Fruit fly (Drosophila melanogaster) whole organism, embryonic: Measurements from ENCODE around the gene CG32176.

ENCODE experiments used
- Bdp1 ChIP-seq: fragments of 200-800 bp; sonication (Bioruptor generic); optimal IDR thresholded peaks from 3 replicates; lab custom pipeline; 2016; ENCODE audit warnings: missing biosample characterization, missing genetic modification characterization
- Bteb2 ChIP-seq: fragments of 200-800 bp; sonication (Bioruptor generic); optimal IDR thresholded peaks from 2 replicates; lab custom pipeline; 2016; ENCODE audit warnings: missing biosample characterization, missing genetic modification characterization
- CG10147 ChIP-seq: fragments of 200-800 bp; sonication (Bioruptor generic); optimal IDR thresholded peaks from 2 replicates; lab custom pipeline; 2019; ENCODE audit warnings: missing biosample characterization, mild to moderate bottlenecking, missing genetic modification characterization, moderate library complexity
- CG11398 ChIP-seq: fragments of 200-800 bp; sonication (Bioruptor generic); optimal IDR thresholded peaks from 2 replicates; lab custom pipeline; 2016; ENCODE audit warnings: missing biosample characterization, missing genetic modification characterization
- CG11504 ChIP-seq: fragments of 200-800 bp; sonication (Bioruptor generic); optimal IDR thresholded peaks from 3 replicates; lab custom pipeline; 2019; ENCODE audit warnings: missing biosample characterization, mild to moderate bottlenecking, missing genetic modification characterization, moderate library complexity
- CG12391 ChIP-seq: fragments of 200-800 bp; sonication (Bioruptor generic); optimal IDR thresholded peaks from 3 replicates; lab custom pipeline; 2018; ENCODE audit warnings: missing biosample characterization, mild to moderate bottlenecking, missing genetic modification characterization, moderate library complexity
- CG12659 ChIP-seq: fragments of 200-800 bp; sonication (Bioruptor generic); optimal IDR thresholded peaks from 3 replicates; lab custom pipeline; 2017; ENCODE audit warnings: mild to moderate bottlenecking, missing biosample characterization, missing genetic modification reagents, missing genetic modification characterization
- CG12769 ChIP-seq: fragments of 200-800 bp; sonication (Bioruptor generic); optimal IDR thresholded peaks from 2 replicates; lab custom pipeline; 2019; ENCODE audit warnings: missing biosample characterization, mild to moderate bottlenecking, missing genetic modification characterization, moderate library complexity
- CG13296 ChIP-seq: fragments of 200-800 bp; sonication (Bioruptor generic); optimal IDR thresholded peaks from 3 replicates; lab custom pipeline; 2018; ENCODE audit warnings: missing biosample characterization, mild to moderate bottlenecking, missing genetic modification characterization
- CG13424 ChIP-seq: fragments of 200-800 bp; sonication (Bioruptor generic); optimal IDR thresholded peaks from 2 replicates; lab custom pipeline; 2019; ENCODE audit warnings: missing biosample characterization, mild to moderate bottlenecking, missing genetic modification characterization, moderate library complexity
- CG14710 ChIP-seq: fragments of 200-800 bp; sonication (Bioruptor generic); optimal IDR thresholded peaks from 3 replicates; lab custom pipeline; 2019; ENCODE audit warnings: missing biosample characterization, mild to moderate bottlenecking, missing genetic modification characterization, moderate library complexity
- CG1603 ChIP-seq: fragments of 200-800 bp; sonication (Bioruptor generic); optimal IDR thresholded peaks from 2 replicates; lab custom pipeline; 2019; ENCODE audit warnings: missing biosample characterization, mild to moderate bottlenecking, missing genetic modification characterization, moderate library complexity
- CG16815 ChIP-seq: fragments of 200-800 bp; sonication (Bioruptor generic); optimal IDR thresholded peaks from 3 replicates; lab custom pipeline; 2017; ENCODE audit warnings: missing biosample characterization, mild to moderate bottlenecking, missing genetic modification characterization
- CG17361 ChIP-seq: fragments of 200-800 bp; sonication (Bioruptor generic); IDR thresholded peaks from 3 replicates; pipeline ENCODE4 v1.3.6; 2022; ENCODE audit warnings: missing biosample characterization, missing genetic modification characterization
- CG18476 ChIP-seq: fragments of 200-800 bp; sonication (Bioruptor generic); optimal IDR thresholded peaks from 2 replicates; lab custom pipeline; 2016; ENCODE audit warnings: missing biosample characterization, mild to moderate bottlenecking, missing genetic modification characterization
- CG30403 ChIP-seq: fragments of 200-800 bp; sonication (Bioruptor generic); optimal IDR thresholded peaks from 3 replicates; lab custom pipeline; 2016; ENCODE audit warnings: missing biosample characterization, missing genetic modification characterization
- CG32772 ChIP-seq: fragments of 200-800 bp; sonication (Bioruptor generic); IDR thresholded peaks from 2 replicates; pipeline ENCODE4 v1.3.6; 2022; ENCODE audit warnings: missing biosample characterization, missing genetic modification characterization
- CG34422 ChIP-seq: fragments of 200-800 bp; sonication (Bioruptor generic); IDR thresholded peaks from 3 replicates; pipeline ENCODE4 v1.3.6; 2022; ENCODE audit warnings: missing biosample characterization, missing genetic modification characterization
- CG4854 ChIP-seq: fragments of 200-800 bp; sonication (Bioruptor generic); optimal IDR thresholded peaks from 2 replicates; lab custom pipeline; 2016; ENCODE audit warnings: missing biosample characterization, missing genetic modification characterization, inconsistent platforms
- CG9932 ChIP-seq: fragments of 200-800 bp; sonication (Bioruptor generic); IDR thresholded peaks from 2 replicates; pipeline ENCODE4 v1.3.6; 2022; ENCODE audit warnings: missing biosample characterization, missing genetic modification characterization
- Dad ChIP-seq: fragments of 200-800 bp; sonication (Bioruptor generic); optimal IDR thresholded peaks from 3 replicates; lab custom pipeline; 2016; ENCODE audit warnings: missing biosample characterization, missing genetic modification characterization
- Doc3 ChIP-seq: fragments of 200-800 bp; sonication (Bioruptor generic); IDR thresholded peaks from 3 replicates; pipeline ENCODE4 v1.3.6; 2022; ENCODE audit warnings: missing biosample characterization, missing genetic modification characterization; ENCODE audit not compliant: partially characterized antibody
- Dp ChIP-seq: fragments of 200-800 bp; sonication (Bioruptor generic); optimal IDR thresholded peaks from 2 replicates; lab custom pipeline; 2018; ENCODE audit warnings: missing biosample characterization, mild to moderate bottlenecking, missing genetic modification characterization, moderate library complexity
- ERR ChIP-seq: fragments of 200-800 bp; sonication (Bioruptor generic); optimal IDR thresholded peaks from 2 replicates; lab custom pipeline; 2016; ENCODE audit warnings: missing biosample characterization, missing genetic modification characterization
- HmgZ ChIP-seq: fragments of 200-800 bp; sonication (Bioruptor generic); optimal IDR thresholded peaks from 2 replicates; lab custom pipeline; 2018; ENCODE audit warnings: missing biosample characterization, mild to moderate bottlenecking, missing genetic modification characterization
- Hr51 ChIP-seq, 2 experiments: fragments of 200-800 bp; sonication (Bioruptor generic); optimal IDR thresholded peaks; 2 replicates in 1 of 2; 3 replicates in 1 of 2; lab custom pipeline; 2016 to 2018; ENCODE audit warnings: missing biosample characterization in 2 of 2, missing genetic modification characterization in 2 of 2, mild to moderate bottlenecking in 1 of 2, moderate library complexity in 1 of 2
- MBD-R2 ChIP-seq: fragments of 200-800 bp; sonication (Bioruptor generic); IDR thresholded peaks from 2 replicates; pipeline ENCODE4 v1.3.6; 2022; ENCODE audit warnings: missing biosample characterization, missing genetic modification characterization
- Oaz ChIP-seq: fragments of 200-800 bp; sonication (Bioruptor generic); IDR thresholded peaks from 2 replicates; pipeline ENCODE4 v1.3.6; 2022; ENCODE audit warnings: missing biosample characterization, missing genetic modification characterization
- Six4 ChIP-seq: fragments of 200-800 bp; sonication (Bioruptor generic); optimal IDR thresholded peaks from 2 replicates; lab custom pipeline; 2016; ENCODE audit warnings: missing biosample characterization, missing genetic modification characterization
- Sry-δ ChIP-seq: fragments of 200-800 bp; sonication (Bioruptor generic); optimal IDR thresholded peaks from 2 replicates; lab custom pipeline; 2016; ENCODE audit warnings: missing biosample characterization, missing genetic modification characterization
- Taf1 ChIP-seq: fragments of 200-800 bp; sonication (Bioruptor generic); IDR thresholded peaks from 2 replicates; pipeline ENCODE4 v1.3.6; 2022; ENCODE audit warnings: missing biosample characterization, missing genetic modification characterization
- al ChIP-seq: fragments of 200-800 bp; sonication (Bioruptor generic); IDR thresholded peaks from 2 replicates; pipeline ENCODE4 v1.3.6; 2022; ENCODE audit warnings: missing biosample characterization, missing genetic modification characterization
- chm ChIP-seq: fragments of 200-800 bp; sonication (Bioruptor generic); IDR thresholded peaks from 2 replicates; pipeline ENCODE4 v1.3.6; 2022; ENCODE audit warnings: missing biosample characterization, missing genetic modification characterization
- ci ChIP-seq: fragments of 200-800 bp; sonication (Bioruptor generic); IDR thresholded peaks from 3 replicates; pipeline ENCODE4 v1.3.6; 2022; ENCODE audit warnings: missing biosample characterization, missing genetic modification characterization
- da ChIP-seq: fragments of 200-800 bp; sonication (Bioruptor generic); optimal IDR thresholded peaks from 2 replicates; lab custom pipeline; 2016; ENCODE audit warnings: missing biosample characterization, missing genetic modification characterization
- dm ChIP-seq: fragments of 200-800 bp; sonication (Bioruptor generic); optimal IDR thresholded peaks from 3 replicates; lab custom pipeline; 2016; ENCODE audit warnings: missing biosample characterization, missing genetic modification characterization
- gem ChIP-seq: fragments of 200-800 bp; sonication (Bioruptor generic); optimal IDR thresholded peaks from 2 replicates; lab custom pipeline; 2019; ENCODE audit warnings: missing biosample characterization, mild to moderate bottlenecking, missing genetic modification characterization, moderate library complexity
- grau ChIP-seq: fragments of 200-800 bp; optimal IDR thresholded peaks from 3 replicates; lab custom pipeline; 2019; ENCODE audit warnings: missing biosample characterization, mild to moderate bottlenecking, missing genetic modification characterization, moderate library complexity
- h ChIP-seq: fragments of >200 bp; optimal IDR thresholded peaks from 2 replicates; lab custom pipeline; 2017
- hb ChIP-seq: fragments of 200-800 bp; sonication (Bioruptor generic); IDR thresholded peaks from 3 replicates; pipeline ENCODE4 v1.3.6; 2022; ENCODE audit warnings: missing biosample characterization, missing genetic modification characterization; ENCODE audit not compliant: partially characterized antibody
- hbn ChIP-seq: fragments of 200-800 bp; sonication (Bioruptor generic); IDR thresholded peaks from 2 replicates; pipeline ENCODE4 v1.3.6; 2022; ENCODE audit warnings: missing biosample characterization, missing genetic modification characterization; ENCODE audit not compliant: partially characterized antibody
- jigr1 ChIP-seq: fragments of 200-800 bp; sonication (Bioruptor generic); IDR thresholded peaks from 3 replicates; pipeline ENCODE4 v1.3.6; 2022; ENCODE audit warnings: missing biosample characterization, missing genetic modification characterization
- odd ChIP-seq: fragments of 200-800 bp; sonication (Bioruptor generic); optimal IDR thresholded peaks from 2 replicates; lab custom pipeline; 2017; ENCODE audit warnings: missing biosample characterization, mild to moderate bottlenecking, missing genetic modification characterization
- pzg ChIP-seq: fragments of 200-800 bp; sonication (Bioruptor generic); optimal IDR thresholded peaks from 3 replicates; lab custom pipeline; 2018; ENCODE audit warnings: missing biosample characterization, mild to moderate bottlenecking, missing genetic modification characterization, moderate library complexity
- sens ChIP-seq: fragments of 200-800 bp; sonication (Bioruptor generic); peaks from one replicate; lab custom pipeline; 2016; ENCODE audit warnings: missing biosample characterization, missing genetic modification characterization
- slou ChIP-seq: fragments of 200-800 bp; sonication (Bioruptor generic); optimal IDR thresholded peaks from 3 replicates; lab custom pipeline; 2016; ENCODE audit warnings: missing biosample characterization, missing genetic modification characterization
- stwl ChIP-seq: fragments of 200-800 bp; sonication (Bioruptor generic); optimal IDR thresholded peaks from 3 replicates; lab custom pipeline; 2018; ENCODE audit warnings: missing biosample characterization, mild to moderate bottlenecking, missing genetic modification characterization, moderate library complexity
- tin ChIP-seq: fragments of 200-800 bp; sonication (Bioruptor generic); optimal IDR thresholded peaks from 3 replicates; lab custom pipeline; 2016; ENCODE audit warnings: missing biosample characterization, missing genetic modification characterization
- unpg ChIP-seq: fragments of 200-800 bp; sonication (Bioruptor generic); optimal IDR thresholded peaks from 3 replicates; lab custom pipeline; 2018; ENCODE audit warnings: missing biosample characterization, mild to moderate bottlenecking, missing genetic modification characterization, moderate library complexity
- vvl ChIP-seq: fragments of 200-800 bp; sonication (Bioruptor generic); IDR thresholded peaks from 2 replicates; pipeline ENCODE4 v1.3.6; 2022; ENCODE audit warnings: missing biosample characterization, missing genetic modification characterization
- zfh1 ChIP-seq: fragments of 200-800 bp; sonication (Bioruptor generic); IDR thresholded peaks from 3 replicates; pipeline ENCODE4 v1.3.6; 2022; ENCODE audit warnings: missing biosample characterization, missing genetic modification characterization

CG32176 gene

dm6 chr3L:17427013-17427412 lies 6.7 kb upstream of the CG32176 start, which contains the start of gene Polr3G (continued):
- TF ChIP-seq odd (GFP tag; lab: Kevin White, UChicago) (no peak), vvl (GFP tag; lab: Robert Waterston, UW) (peak; percentile 44; the same call in 1 of the 2 replicates), CG16815 (no peak), jigr1 (no peak), Sry-δ (GFP tag; lab: Kevin White, UChicago) (peak; percentile 11), stwl (tag; lab: Kevin White, UChicago) (peak; percentile 28), CG11398 (GFP tag; lab: Kevin White, UChicago) (no peak), CG17361 (GFP tag; lab: Robert Waterston, UW) (0 out of 3 replicates have a peak, but pooled peaks have one; percentile 18), CG30403 (peak; percentile 20), CG9932 (GFP tag; lab: Robert Waterston, UW) (peak; percentile 16; the same call in 1 of the 2 replicates), hbn (GFP tag; lab: Robert Waterston, UW) (no peak), Bteb2 (no peak), tin (GFP tag; lab: Kevin White, UChicago) (peak; percentile 16), CG11504 (tag; lab: Kevin White, UChicago) (peak; percentile 6), unpg (GFP tag; lab: Kevin White, UChicago) (peak; percentile 9), chm (GFP tag; lab: Robert Waterston, UW) (no peak), grau (tag; lab: Kevin White, UChicago) (peak; percentile 33), CG10147 (GFP tag; lab: Kevin White, UChicago) (peak; percentile 7), Dp (GFP tag; lab: Kevin White, UChicago) (peak; percentile 1), Dad (GFP tag; lab: Kevin White, UChicago) (no peak), CG13296 (GFP tag; lab: Kevin White, UChicago) (no peak), pzg (GFP tag; lab: Kevin White, UChicago) (peak; percentile 39), al (GFP tag; lab: Robert Waterston, UW) (no peak), CG32772 (GFP tag; lab: Robert Waterston, UW) (no peak), slou (no peak), CG1603 (tag; lab: Kevin White, UChicago) (peak; percentile 43), Six4 (GFP tag; lab: Kevin White, UChicago) (peak; percentile 8), CG34422 (GFP tag; lab: Robert Waterston, UW) (peak; percentile 55; the same call in 1 of the 3 replicates), CG18476 (no peak), CG4854 (GFP tag; lab: Kevin White, UChicago) (peak; percentile 6), Bdp1 (GFP tag; lab: Kevin White, UChicago) (no peak), zfh1 (peak; percentile 27; the same call in 2 of the 3 replicates), CG14710 (peak; percentile 35), hb (GFP tag; lab: Robert Waterston, UW) (no peak), Hr51 (GFP tag; optimal IDR thresholded peaks at IDR 0.05; lab: Kevin White, UChicago) (peak in 1 of 2 experiments; percentile 19), CG12391 (peak; percentile 49), HmgZ (tag; lab: Kevin White, UChicago) (peak; percentile 35), ERR (no peak), Doc3 (GFP tag; lab: Robert Waterston, UW) (no peak), dm (GFP tag; lab: Kevin White, UChicago) (peak; percentile 67), Oaz (GFP tag; lab: Robert Waterston, UW) (no peak), da (GFP tag; lab: Kevin White, UChicago) (no peak), h (lab: Kevin White, UChicago) (no peak), CG13424 (peak; percentile 15), MBD-R2 (GFP tag; lab: Robert Waterston, UW) (peak; percentile 92), CG12659 (GFP tag; lab: Kevin White, UChicago) (peak; percentile 7), sens (GFP tag; lab: Kevin White, UChicago) (peak; percentile 86), Taf1 (no peak), gem (peak; percentile 26), ci (0 out of 3 replicates have a peak, but pooled peaks have one; percentile 45), CG12769 (tag; lab: Kevin White, UChicago) (peak; percentile 29)
